Worm (Caenorhabditis elegans) whole organism, L4/young adult: ENCODE data around the gene nspa-9.

Experiments used
- W03F9.2 ChIP-seq: fragments of 150-350 bp; optimal IDR thresholded peaks from 2 replicates; lab custom pipeline; 2014; ENCODE audit warnings: missing biosample characterization, missing genetic modification characterization
- dao-5 ChIP-seq: sonication (generic microtip); optimal IDR thresholded peaks from 2 replicates; lab custom pipeline; 2016; ENCODE audit warnings: missing genotype, missing genetic modification characterization, moderate library complexity, missing compliant biosample characterization
- him-1 ChIP-seq: sonication (generic microtip); optimal IDR thresholded peaks from 2 replicates; lab custom pipeline; 2016; ENCODE audit warnings: missing genotype, missing genetic modification reagents, missing genetic modification characterization, missing compliant biosample characterization

DNA sequence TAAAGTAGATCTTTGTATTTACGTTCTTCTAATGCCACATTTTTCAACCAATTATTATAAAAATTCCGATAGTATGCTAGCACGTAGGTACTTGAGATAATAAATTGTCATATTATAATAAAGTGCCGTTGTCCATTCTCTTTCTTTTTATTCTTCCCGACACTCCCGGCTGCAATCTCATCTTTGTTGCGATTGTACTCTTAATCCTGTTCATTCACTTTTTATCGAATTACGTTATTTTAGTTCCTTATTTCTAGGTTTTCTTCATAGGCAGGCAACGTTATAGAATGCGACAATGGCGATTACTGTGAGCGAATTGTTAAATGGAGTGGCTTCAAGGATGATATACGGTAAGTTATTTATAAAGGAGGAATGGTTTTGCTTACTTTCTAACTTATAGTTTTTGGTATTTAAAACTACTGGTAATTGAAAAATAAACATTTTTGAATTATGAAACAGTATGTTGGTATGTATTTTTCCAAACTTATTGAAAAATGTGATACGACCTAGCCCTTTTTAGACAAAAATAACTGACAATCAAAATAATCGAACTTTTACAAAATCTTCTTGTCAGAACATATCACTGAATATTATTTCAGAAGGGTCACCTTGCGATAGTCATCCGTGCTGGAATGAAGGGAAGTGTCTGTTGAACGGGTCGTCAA lies 7.1 kb downstream of the nspa-9 start, which contains the start of gene C40H5.2:
- TF ChIP-seq W03F9.2 (tag; lab: Kevin White, UChicago), result no peak
- no peak for TF ChIP-seq him-1
- no peak for TF ChIP-seq dao-5
